Worm (Caenorhabditis elegans) whole organism, early embryonic: ENCODE data around the gene wdr-83.

ENCODE experiments used
- B0310.2 ChIP-seq: sonication (generic microtip); optimal IDR thresholded peaks from 2 replicates; lab custom pipeline; 2016; ENCODE audit warnings: mild to moderate bottlenecking, missing genetic modification characterization, missing compliant biosample characterization
- F13C5.2 ChIP-seq: sonication (generic microtip); optimal IDR thresholded peaks from 2 replicates; lab custom pipeline; 2017; ENCODE audit warnings: mild to moderate bottlenecking, missing genetic modification characterization, inconsistent platforms, missing compliant biosample characterization
- aly-1 ChIP-seq: sonication (generic microtip); optimal IDR thresholded peaks from 2 replicates; lab custom pipeline; 2016; ENCODE audit warnings: missing genetic modification characterization, missing compliant biosample characterization
- ama-1 ChIP-seq: fragments of 150-350 bp; optimal IDR thresholded peaks from 2 replicates; lab custom pipeline; 2014
- ceh-13 ChIP-seq: fragments of 200-800 bp; sonication (Bioruptor generic); optimal IDR thresholded peaks from 2 replicates; lab custom pipeline; 2018; ENCODE audit warnings: mild to moderate bottlenecking, missing genetic modification characterization, missing compliant biosample characterization
- ceh-36 ChIP-seq: sonication (generic microtip); optimal IDR thresholded peaks from 2 replicates; lab custom pipeline; 2016; ENCODE audit warnings: missing genetic modification characterization, inconsistent platforms, missing compliant biosample characterization
- ets-7 ChIP-seq: sonication (generic microtip); optimal IDR thresholded peaks from 2 replicates; lab custom pipeline; 2016; ENCODE audit warnings: missing genotype, missing genetic modification characterization, missing compliant biosample characterization
- flt-1 ChIP-seq: fragments of 200-800 bp; sonication (Bioruptor generic); IDR thresholded peaks from 2 replicates; pipeline ENCODE4 v1.3.6; 2022; ENCODE audit warnings: missing genetic modification characterization, missing compliant biosample characterization
- hmbx-1 ChIP-seq: sonication (generic microtip); optimal IDR thresholded peaks from 2 replicates; lab custom pipeline; 2016; ENCODE audit warnings: mild to moderate bottlenecking, missing genetic modification characterization, missing compliant biosample characterization
- hmg-4 ChIP-seq: fragments of 200-800 bp; sonication (Bioruptor generic); optimal IDR thresholded peaks from 2 replicates; lab custom pipeline; 2018; ENCODE audit warnings: mild to moderate bottlenecking, missing genetic modification characterization, missing compliant biosample characterization
- hnd-1 ChIP-seq: sonication (generic microtip); optimal IDR thresholded peaks from 2 replicates; lab custom pipeline; 2016; ENCODE audit warnings: missing genetic modification characterization, missing compliant biosample characterization
- pes-1 ChIP-seq: fragments of 200-800 bp; sonication (Bioruptor generic); IDR thresholded peaks from 2 replicates; pipeline ENCODE4 v1.3.6; 2022; ENCODE audit warnings: missing genetic modification reagents, missing genetic modification characterization, missing compliant biosample characterization
- scrt-1 ChIP-seq: fragments of 200-800 bp; sonication (Bioruptor generic); IDR thresholded peaks from 2 replicates; pipeline ENCODE4 v1.3.6; 2022; ENCODE audit warnings: missing genetic modification characterization, missing compliant biosample characterization
- sea-1 ChIP-seq: fragments of 200-800 bp; sonication (Bioruptor generic); conservative IDR thresholded peaks from 2 replicates; pipeline ENCODE4 v1.3.6; 2022; ENCODE audit warnings: missing genetic modification characterization, missing compliant biosample characterization
- tbx-11 ChIP-seq: fragments of 200-800 bp; sonication (Bioruptor generic); IDR thresholded peaks from 2 replicates; pipeline ENCODE4 v1.3.6; 2022; ENCODE audit warnings: missing genetic modification characterization, missing compliant biosample characterization
- tbx-37 ChIP-seq: fragments of 200-800 bp; sonication (Bioruptor generic); conservative IDR thresholded peaks from 2 replicates; pipeline ENCODE4 v1.3.6; 2022; ENCODE audit warnings: missing genetic modification reagents, missing genetic modification characterization, missing compliant biosample characterization
- tra-4 ChIP-seq: sonication (generic microtip); optimal IDR thresholded peaks from 2 replicates; lab custom pipeline; 2017; ENCODE audit warnings: missing genetic modification characterization, missing compliant biosample characterization

Gene wdr-83

ce11 chrII:5031612-5032011 is at the start of gene wdr-83:
TSS of gene wdr-83 (minus strand) at chrII:5031712.
- no peak for TF ChIP-seq sea-1 (GFP tag; lab: Robert Waterston, UW)
- no peak for TF ChIP-seq tbx-11 (GFP tag; lab: Robert Waterston, UW)
- TF ChIP-seq tbx-37 (GFP tag; lab: Robert Waterston, UW), result no peak
- no peak for TF ChIP-seq ama-1 (lab: Kevin White, UChicago)
- TF ChIP-seq tra-4 (tag; lab: Kevin White, UChicago), result no peak
- TF ChIP-seq scrt-1, result no peak
- TF ChIP-seq ceh-13 (GFP tag; lab: Kevin White, UChicago), result no peak
- no peak for TF ChIP-seq hmbx-1 (tag; lab: Kevin White, UChicago)
- no peak for TF ChIP-seq flt-1 (GFP tag; lab: Robert Waterston, UW)
- no peak for TF ChIP-seq ceh-36
- TF ChIP-seq B0310.2 (tag; lab: Kevin White, UChicago), result no peak

- no peak for TF ChIP-seq pes-1 (GFP tag; lab: Robert Waterston, UW)
- TF ChIP-seq tbx-11 (GFP tag; lab: Robert Waterston, UW), result no peak
These were observed 39.8 kb upstream of the wdr-83 start, which contains the start of gene C27A2.7 for ce11 chrII:5071265-5071664. TSS of gene C27A2.7 (minus strand) at chrII:5071365.

ce11 chrII:5069525-5069924 is 38.0 kb upstream of the wdr-83 start, which contains the start of gene idpb-2:
TSS of gene idpb-2 (minus strand) at chrII:5069625.
- TF ChIP-seq ceh-36 (no peak), tbx-11 (GFP tag; lab: Robert Waterston, UW) (no peak), pes-1 (GFP tag; lab: Robert Waterston, UW) (no peak), sea-1 (GFP tag; lab: Robert Waterston, UW) (no peak), ama-1 (lab: Kevin White, UChicago) (no peak), aly-1 (tag; lab: Kevin White, UChicago) (no peak), hmbx-1 (tag; lab: Kevin White, UChicago) (no peak)

- TF ChIP-seq aly-1 (tag; lab: Kevin White, UChicago) (peak; percentile 10), tra-4 (tag; lab: Kevin White, UChicago) (no peak)
These were observed 36.4 kb upstream of the wdr-83 start, which contains the start of gene C27A2.8 for ce11 chrII:5067927-5068326. TSS of gene C27A2.8 (minus strand) at chrII:5068043.

- TF ChIP-seq ceh-36 (no peak), ama-1 (lab: Kevin White, UChicago) (no peak), pes-1 (GFP tag; lab: Robert Waterston, UW) (no peak), tbx-37 (GFP tag; lab: Robert Waterston, UW) (no peak)
These were observed 35.5 kb upstream of the wdr-83 start for ce11 chrII:5066967-5067366.

ce11 chrII:5061794-5062368 is 30.4 kb upstream of the wdr-83 start, which contains the start of gene smc-5:
TSS of gene smc-5 (plus strand) at chrII:5062125.
- TF ChIP-seq F13C5.2 (tag; lab: Kevin White, UChicago) (peak; percentile 43), flt-1 (GFP tag; lab: Robert Waterston, UW) (no peak), tbx-11 (GFP tag; lab: Robert Waterston, UW) (no peak), pes-1 (GFP tag; lab: Robert Waterston, UW) (peak; percentile 46; the same call in 1 of the 2 replicates), sea-1 (GFP tag; lab: Robert Waterston, UW) (no peak), aly-1 (tag; lab: Kevin White, UChicago) (no peak)

- TF ChIP-seq sea-1 (GFP tag; lab: Robert Waterston, UW) (no peak), ceh-13 (GFP tag; lab: Kevin White, UChicago) (no peak), tra-4 (tag; lab: Kevin White, UChicago) (no peak), ets-7 (no peak), F13C5.2 (tag; lab: Kevin White, UChicago) (no peak), scrt-1 (no peak), tbx-37 (GFP tag; lab: Robert Waterston, UW) (no peak), ceh-36 (no peak), hmg-4 (GFP tag; lab: Kevin White, UChicago) (no peak), tbx-11 (GFP tag; lab: Robert Waterston, UW) (no peak)
These were observed 29.2 kb upstream of the wdr-83 start, which contains the start of gene pho-12 for ce11 chrII:5060719-5061118. TSS of gene pho-12 (minus strand) at chrII:5060819.

- TF ChIP-seq aly-1 (tag; lab: Kevin White, UChicago) (no peak), ets-7 (no peak), hmg-4 (GFP tag; lab: Kevin White, UChicago) (no peak)
These were observed 26.5 kb upstream of the wdr-83 start, which contains the start of gene C27A2.12 for ce11 chrII:5058036-5058435. TSS of gene C27A2.12 (minus strand) at chrII:5058136.

- TF ChIP-seq hmg-4 (GFP tag; lab: Kevin White, UChicago), result peak; percentile 51
- TF ChIP-seq tbx-37 (GFP tag; lab: Robert Waterston, UW), result no peak; the same call in 1 of the 2 replicates
- TF ChIP-seq tbx-11 (GFP tag; lab: Robert Waterston, UW), result 0 out of 2 replicates have a peak, but pooled peaks have one; percentile 28
- TF ChIP-seq ceh-13 (GFP tag; lab: Kevin White, UChicago), result peak; percentile 53
- no peak for TF ChIP-seq ama-1 (lab: Kevin White, UChicago)
- no peak for TF ChIP-seq ets-7
- peak; percentile 24 for TF ChIP-seq B0310.2 (tag; lab: Kevin White, UChicago)
- no peak for TF ChIP-seq F13C5.2 (tag; lab: Kevin White, UChicago)
- 0 out of 2 replicates have a peak, but pooled peaks have one; percentile 63 for TF ChIP-seq sea-1 (GFP tag; lab: Robert Waterston, UW)
- peak; percentile 54 for TF ChIP-seq ceh-36
- peak; percentile 86 for TF ChIP-seq pes-1 (GFP tag; lab: Robert Waterston, UW)
- TF ChIP-seq hmbx-1 (tag; lab: Kevin White, UChicago), result no peak
- peak; percentile 72 for TF ChIP-seq scrt-1
- no peak for TF ChIP-seq hnd-1 (tag; lab: Kevin White, UChicago)
- TF ChIP-seq tra-4 (tag; lab: Kevin White, UChicago), result no peak
- peak; percentile 72 for TF ChIP-seq flt-1 (GFP tag; lab: Robert Waterston, UW)
- no peak for TF ChIP-seq aly-1 (tag; lab: Kevin White, UChicago)
These were observed 25.8 kb upstream of the wdr-83 start for ce11 chrII:5057315-5057714.
